Worm (Caenorhabditis elegans) whole organism, early embryonic: ENCODE results near the gene npr-9.
A peak's percentile ranks its signal among the peaks of the same experiment; 100 is the strongest.

Experiments
- B0310.2 ChIP-seq: sonication (generic microtip); optimal IDR thresholded peaks from 2 replicates; lab custom pipeline; 2016; ENCODE audit warnings: mild to moderate bottlenecking, missing genetic modification characterization, missing compliant biosample characterization
- F13C5.2 ChIP-seq: sonication (generic microtip); optimal IDR thresholded peaks from 2 replicates; lab custom pipeline; 2017; ENCODE audit warnings: mild to moderate bottlenecking, missing genetic modification characterization, inconsistent platforms, missing compliant biosample characterization
- aly-1 ChIP-seq: sonication (generic microtip); optimal IDR thresholded peaks from 2 replicates; lab custom pipeline; 2016; ENCODE audit warnings: missing genetic modification characterization, missing compliant biosample characterization
- ama-1 ChIP-seq: fragments of 150-350 bp; optimal IDR thresholded peaks from 2 replicates; lab custom pipeline; 2014
- ceh-13 ChIP-seq: fragments of 200-800 bp; sonication (Bioruptor generic); optimal IDR thresholded peaks from 2 replicates; lab custom pipeline; 2018; ENCODE audit warnings: mild to moderate bottlenecking, missing genetic modification characterization, missing compliant biosample characterization
- ceh-36 ChIP-seq: sonication (generic microtip); optimal IDR thresholded peaks from 2 replicates; lab custom pipeline; 2016; ENCODE audit warnings: missing genetic modification characterization, inconsistent platforms, missing compliant biosample characterization
- ets-7 ChIP-seq: sonication (generic microtip); optimal IDR thresholded peaks from 2 replicates; lab custom pipeline; 2016; ENCODE audit warnings: missing genotype, missing genetic modification characterization, missing compliant biosample characterization
- flt-1 ChIP-seq: fragments of 200-800 bp; sonication (Bioruptor generic); IDR thresholded peaks from 2 replicates; pipeline ENCODE4 v1.3.6; 2022; ENCODE audit warnings: missing genetic modification characterization, missing compliant biosample characterization
- hmbx-1 ChIP-seq: sonication (generic microtip); optimal IDR thresholded peaks from 2 replicates; lab custom pipeline; 2016; ENCODE audit warnings: mild to moderate bottlenecking, missing genetic modification characterization, missing compliant biosample characterization
- hmg-4 ChIP-seq: fragments of 200-800 bp; sonication (Bioruptor generic); optimal IDR thresholded peaks from 2 replicates; lab custom pipeline; 2018; ENCODE audit warnings: mild to moderate bottlenecking, missing genetic modification characterization, missing compliant biosample characterization
- hnd-1 ChIP-seq: sonication (generic microtip); optimal IDR thresholded peaks from 2 replicates; lab custom pipeline; 2016; ENCODE audit warnings: missing genetic modification characterization, missing compliant biosample characterization
- pes-1 ChIP-seq: fragments of 200-800 bp; sonication (Bioruptor generic); IDR thresholded peaks from 2 replicates; pipeline ENCODE4 v1.3.6; 2022; ENCODE audit warnings: missing genetic modification reagents, missing genetic modification characterization, missing compliant biosample characterization
- scrt-1 ChIP-seq: fragments of 200-800 bp; sonication (Bioruptor generic); IDR thresholded peaks from 2 replicates; pipeline ENCODE4 v1.3.6; 2022; ENCODE audit warnings: missing genetic modification characterization, missing compliant biosample characterization
- sea-1 ChIP-seq: fragments of 200-800 bp; sonication (Bioruptor generic); conservative IDR thresholded peaks from 2 replicates; pipeline ENCODE4 v1.3.6; 2022; ENCODE audit warnings: missing genetic modification characterization, missing compliant biosample characterization
- tbx-11 ChIP-seq: fragments of 200-800 bp; sonication (Bioruptor generic); IDR thresholded peaks from 2 replicates; pipeline ENCODE4 v1.3.6; 2022; ENCODE audit warnings: missing genetic modification characterization, missing compliant biosample characterization
- tbx-37 ChIP-seq: fragments of 200-800 bp; sonication (Bioruptor generic); conservative IDR thresholded peaks from 2 replicates; pipeline ENCODE4 v1.3.6; 2022; ENCODE audit warnings: missing genetic modification reagents, missing genetic modification characterization, missing compliant biosample characterization
- tra-4 ChIP-seq: sonication (generic microtip); optimal IDR thresholded peaks from 2 replicates; lab custom pipeline; 2017; ENCODE audit warnings: missing genetic modification characterization, missing compliant biosample characterization

npr-9 gene

ce11 chrX:11355856-11356255 is 26.3 kb downstream of the npr-9 start:
- no peak for TF ChIP-seq flt-1 (GFP tag; lab: Robert Waterston, UW)
- no peak for TF ChIP-seq aly-1 (tag; lab: Kevin White, UChicago)
- TF ChIP-seq hnd-1 (tag; lab: Kevin White, UChicago) = no peak
- no peak for TF ChIP-seq hmbx-1 (tag; lab: Kevin White, UChicago)
- TF ChIP-seq hmg-4 (GFP tag; lab: Kevin White, UChicago) = no peak
- TF ChIP-seq tra-4 = no peak
- TF ChIP-seq ama-1 (lab: Kevin White, UChicago) = no peak
- no peak for TF ChIP-seq ceh-13 (GFP tag; lab: Kevin White, UChicago)
- TF ChIP-seq sea-1 (GFP tag; lab: Robert Waterston, UW) = no peak
- no peak for TF ChIP-seq B0310.2 (tag; lab: Kevin White, UChicago)
- TF ChIP-seq tbx-11 = no peak
- TF ChIP-seq ceh-36 (tag; lab: Kevin White, UChicago) = no peak
- no peak for TF ChIP-seq scrt-1 (GFP tag; lab: Robert Waterston, UW)

ce11 chrX:11357516-11357915 is 28.0 kb downstream of the npr-9 start, which contains the start of gene pgp-4:
TSS of gene pgp-4 (plus strand) at chrX:11357816.
- no peak for TF ChIP-seq pes-1 (GFP tag; lab: Robert Waterston, UW)
- no peak for TF ChIP-seq flt-1 (GFP tag; lab: Robert Waterston, UW)
- no peak for TF ChIP-seq sea-1 (GFP tag; lab: Robert Waterston, UW)
- TF ChIP-seq tra-4 = no peak

ce11 chrX:11364914-11365313 is 35.4 kb downstream of the npr-9 start:
- TF ChIP-seq ceh-13 (GFP tag; lab: Kevin White, UChicago) (no peak), B0310.2 (tag; lab: Kevin White, UChicago) (no peak), ama-1 (lab: Kevin White, UChicago) (no peak), tbx-37 (GFP tag; lab: Robert Waterston, UW) (no peak), aly-1 (tag; lab: Kevin White, UChicago) (no peak), hmbx-1 (tag; lab: Kevin White, UChicago) (no peak), scrt-1 (GFP tag; lab: Robert Waterston, UW) (no peak), tra-4 (no peak), tbx-11 (no peak), F13C5.2 (no peak), hmg-4 (GFP tag; lab: Kevin White, UChicago) (no peak), flt-1 (GFP tag; lab: Robert Waterston, UW) (no peak), pes-1 (GFP tag; lab: Robert Waterston, UW) (no peak), hnd-1 (tag; lab: Kevin White, UChicago) (no peak), ceh-36 (tag; lab: Kevin White, UChicago) (no peak), ets-7 (no peak), sea-1 (GFP tag; lab: Robert Waterston, UW) (no peak)

ce11 chrX:11365995-11366394 is 36.5 kb downstream of the npr-9 start:
- TF ChIP-seq sea-1 (GFP tag; lab: Robert Waterston, UW) = no peak; the same call in 1 of the 2 replicates
- TF ChIP-seq tbx-11 = 0 out of 2 replicates have a peak, but pooled peaks have one; percentile 26
- TF ChIP-seq B0310.2 (tag; lab: Kevin White, UChicago) = no peak
- no peak for TF ChIP-seq ets-7
- peak; percentile 71 for TF ChIP-seq hmg-4 (GFP tag; lab: Kevin White, UChicago)
- TF ChIP-seq scrt-1 (GFP tag; lab: Robert Waterston, UW) = no peak
- TF ChIP-seq tbx-37 (GFP tag; lab: Robert Waterston, UW) = no peak
- TF ChIP-seq F13C5.2 = no peak
- TF ChIP-seq tra-4 = no peak
- TF ChIP-seq hnd-1 (tag; lab: Kevin White, UChicago) = no peak
- TF ChIP-seq hmbx-1 (tag; lab: Kevin White, UChicago) = no peak
- TF ChIP-seq ceh-36 (tag; lab: Kevin White, UChicago) = no peak
- TF ChIP-seq pes-1 (GFP tag; lab: Robert Waterston, UW) = no peak
- no peak for TF ChIP-seq aly-1 (tag; lab: Kevin White, UChicago)
- TF ChIP-seq ama-1 (lab: Kevin White, UChicago) = no peak

- no peak for TF ChIP-seq tbx-11
Measured at ce11 chrX:11367087-11367486, 37.6 kb downstream of the npr-9 start.

ce11 chrX:11367640-11368039 is 38.1 kb downstream of the npr-9 start:
- TF ChIP-seq sea-1 (GFP tag; lab: Robert Waterston, UW) (no peak), F13C5.2 (no peak), ceh-36 (tag; lab: Kevin White, UChicago) (no peak), B0310.2 (tag; lab: Kevin White, UChicago) (no peak), hmbx-1 (tag; lab: Kevin White, UChicago) (no peak), aly-1 (tag; lab: Kevin White, UChicago) (no peak), ets-7 (no peak), hnd-1 (tag; lab: Kevin White, UChicago) (no peak), tra-4 (no peak), hmg-4 (GFP tag; lab: Kevin White, UChicago) (no peak), flt-1 (GFP tag; lab: Robert Waterston, UW) (no peak), ceh-13 (GFP tag; lab: Kevin White, UChicago) (no peak)

ce11 chrX:11368417-11368816 is 38.9 kb downstream of the npr-9 start, which contains the start of gene ttyh-1:
TSS of gene ttyh-1 (plus strand) at chrX:11368717.
- no peak for TF ChIP-seq tbx-11

ce11 chrX:11368845-11369244 is 39.3 kb downstream of the npr-9 start:
- TF ChIP-seq F13C5.2 (no peak), hmg-4 (GFP tag; lab: Kevin White, UChicago) (peak; percentile 29), aly-1 (tag; lab: Kevin White, UChicago) (no peak)
